Fruit fly (Drosophila melanogaster): ENCODE data around the gene CG34109.

CG34109 gene

dm6 chr2L:10143334-10143733, 49.4 kb downstream of the CG34109 start (continued):
- TF ChIP-seq en (GFP tag; optimal IDR thresholded peaks at IDR 0.05) (peak; percentile 15), salm (tag; optimal IDR thresholded peaks at IDR 0.05) (no peak), chif (GFP tag; optimal IDR thresholded peaks at IDR 0.05) (no peak), Asciz (GFP tag; optimal IDR thresholded peaks at IDR 0.05) (peak; percentile 58), dmrt11E (tag; optimal IDR thresholded peaks at IDR 0.05) (no peak), CG14965 (GFP tag; optimal IDR thresholded peaks at IDR 0.05; ENCODE audit: borderline replicate concordance) (no peak), btn (GFP tag; optimal IDR thresholded peaks at IDR 0.05) (no peak), pzg (GFP tag; optimal IDR thresholded peaks at IDR 0.05) (peak; percentile 16), HmgD (GFP tag; optimal IDR thresholded peaks at IDR 0.05) (no peak), GATAe (GFP tag; conservative IDR thresholded peaks at IDR 0.05) (0 out of 2 replicates have a peak, but pooled peaks have one; percentile 41), pan (optimal IDR thresholded peaks at IDR 0.05) (no peak), pan (GFP tag; optimal IDR thresholded peaks at IDR 0.05 in 1 of 2, IDR thresholded peaks at IDR 0.05 in 1 of 2) (no peak), CG6175 (GFP tag; IDR thresholded peaks at IDR 0.05) (no peak), p53 (GFP tag; optimal IDR thresholded peaks at IDR 0.05) (no peak), pita (GFP tag; optimal IDR thresholded peaks at IDR 0.05) (no peak), CG17385 (GFP tag; optimal IDR thresholded peaks at IDR 0.05) (no peak), Hmr (GFP tag; optimal IDR thresholded peaks at IDR 0.05) (no peak), ERR (GFP tag; optimal IDR thresholded peaks at IDR 0.05) (no peak), ranshi (GFP tag; IDR thresholded peaks at IDR 0.05) (no peak), Sry-δ (GFP tag; optimal IDR thresholded peaks at IDR 0.05) (no peak), jigr1 (GFP tag; IDR thresholded peaks at IDR 0.05) (no peak), Ada2b (GFP tag; IDR thresholded peaks at IDR 0.05) (no peak), al (GFP tag; IDR thresholded peaks at IDR 0.05) (no peak), Poxn (GFP tag; IDR thresholded peaks at IDR 0.05) (no peak), Atf3 (GFP tag; optimal IDR thresholded peaks at IDR 0.05) (no peak), CG30431 (GFP tag; optimal IDR thresholded peaks at IDR 0.05) (no peak), ken (GFP tag; IDR thresholded peaks at IDR 0.05) (no peak), br (optimal IDR thresholded peaks at IDR 0.05) (no peak), sc (optimal IDR thresholded peaks at IDR 0.05) (no peak), sc (GFP tag; optimal IDR thresholded peaks at IDR 0.05) (no peak), hkb (optimal IDR thresholded peaks at IDR 0.05) (no peak), hkb (GFP tag; IDR thresholded peaks at IDR 0.05) (no peak), CG18011 (GFP tag; optimal IDR thresholded peaks at IDR 0.05) (no peak), CG7271 (tag; optimal IDR thresholded peaks at IDR 0.05) (peak; percentile 44), Camta (GFP tag; optimal IDR thresholded peaks at IDR 0.05) (no peak), Lpt (GFP tag; optimal IDR thresholded peaks at IDR 0.05) (no peak), trem (tag; optimal IDR thresholded peaks at IDR 0.05) (peak; percentile 95), crp (GFP tag; optimal IDR thresholded peaks at IDR 0.05) (no peak), CG2129 (GFP tag; IDR thresholded peaks at IDR 0.05; ENCODE audit: partially characterized antibody) (no peak), ems (GFP tag; optimal IDR thresholded peaks at IDR 0.05) (no peak), Hmx (GFP tag; optimal IDR thresholded peaks at IDR 0.05) (no peak), CG4707 (GFP tag; optimal IDR thresholded peaks at IDR 0.05) (no peak), CG13424 (tag; optimal IDR thresholded peaks at IDR 0.05) (no peak), Sin3A (optimal IDR thresholded peaks at IDR 0.05) (no peak), az2 (GFP tag; optimal IDR thresholded peaks at IDR 0.05) (no peak), CG2712 (tag; optimal IDR thresholded peaks at IDR 0.05) (peak; percentile 52), CG4820 (GFP tag; optimal IDR thresholded peaks at IDR 0.05) (no peak), CG32532 (GFP tag; IDR thresholded peaks at IDR 0.05) (peak; percentile 55), cad (GFP tag; optimal IDR thresholded peaks at IDR 0.05) (no peak), Side (GFP tag; optimal IDR thresholded peaks at IDR 0.05) (peak; percentile 34), Taf1 (GFP tag; IDR thresholded peaks at IDR 0.05) (no peak), oc (tag; optimal IDR thresholded peaks at IDR 0.05) (no peak), amos (GFP tag; IDR thresholded peaks at IDR 0.05; ENCODE audit: partially characterized antibody) (no peak), CG18599 (GFP tag; optimal IDR thresholded peaks at IDR 0.05) (peak; percentile 51)
